Worm (Caenorhabditis elegans): ENCODE results near the gene clec-9.

- no peak for TF ChIP-seq vab-7 (GFP tag; IDR thresholded peaks at IDR 0.05)
- TF ChIP-seq unc-39 (tag; optimal IDR thresholded peaks at IDR 0.05), result no peak
- no peak for TF ChIP-seq R02D3.7 (tag; optimal IDR thresholded peaks at IDR 0.05)
- no peak for TF ChIP-seq ama-1 (optimal IDR thresholded peaks at IDR 0.05)
- TF ChIP-seq pha-4 (GFP tag; IDR thresholded peaks at IDR 0.05), result no peak
- no peak for TF ChIP-seq pha-4 (tag; optimal IDR thresholded peaks at IDR 0.05)
- no peak for TF ChIP-seq lin-15B (tag; optimal IDR thresholded peaks at IDR 0.05)
- no peak for TF ChIP-seq pqm-1 (tag; optimal IDR thresholded peaks at IDR 0.05)
- no peak for TF ChIP-seq nhr-11 (tag; optimal IDR thresholded peaks at IDR 0.05)
- no peak for TF ChIP-seq fkh-10 (GFP tag; optimal IDR thresholded peaks at IDR 0.05)
Observed at ce11 chrV:16695499-16695898, 10.9 kb downstream of the clec-9 start.
